Worm (Caenorhabditis elegans): Measurements from ENCODE around the gene Y57A10A.29.

- no peak for TF ChIP-seq unc-86 (tag; optimal IDR thresholded peaks at IDR 0.05)
- no peak for TF ChIP-seq nhr-232 (tag; optimal IDR thresholded peaks at IDR 0.05)
- TF ChIP-seq fax-1 (tag; optimal IDR thresholded peaks at IDR 0.05), result no peak
- no peak for TF ChIP-seq elt-4 (tag; optimal IDR thresholded peaks at IDR 0.05)
- no peak for TF ChIP-seq dve-1 (tag; optimal IDR thresholded peaks at IDR 0.05)
- no peak for TF ChIP-seq C08G9.2 (tag; optimal IDR thresholded peaks at IDR 0.05)
Observed at ce11 chrII:12237555-12237954, 41.8 kb upstream of the Y57A10A.29 start.

Measured in whole organism, late embryonic.